Fruit fly (Drosophila melanogaster): ENCODE data around the gene BG642163.

The BG642163 gene

DNA sequence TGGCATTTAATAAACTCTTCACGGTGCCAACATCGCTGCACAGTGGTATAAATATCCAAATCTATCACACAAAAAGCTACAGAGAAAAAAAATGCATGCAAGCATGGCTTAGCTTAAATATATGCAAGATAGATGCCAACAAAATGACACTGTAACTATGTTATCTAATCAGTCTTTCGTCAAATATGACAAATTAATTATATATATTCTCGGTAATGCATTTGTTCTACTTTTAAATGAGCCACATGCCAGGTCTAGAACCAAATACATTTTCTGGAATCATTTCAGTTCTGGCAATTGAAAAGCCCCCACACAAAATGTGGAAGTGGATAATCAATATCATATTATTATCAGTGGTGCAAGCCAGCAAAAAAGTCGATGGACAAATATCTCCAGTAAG lies at the start of gene BG642163:
TSS of gene BG642163 (plus strand) at position 301 of the 400 bp plus-strand sequence.
- no peak for TF ChIP-seq CG7101 (tag; optimal IDR thresholded peaks at IDR 0.05)
- no peak for TF ChIP-seq toe (GFP tag; optimal IDR thresholded peaks at IDR 0.05)
- TF ChIP-seq Mnt (GFP tag; optimal IDR thresholded peaks at IDR 0.05), result no peak
- no peak for TF ChIP-seq CG1620 (GFP tag; optimal IDR thresholded peaks at IDR 0.05)
- no peak for TF ChIP-seq CG14711 (tag; optimal IDR thresholded peaks at IDR 0.05)
- TF ChIP-seq CG7045 (GFP tag; optimal IDR thresholded peaks at IDR 0.05), result no peak
- no peak for TF ChIP-seq pad (GFP tag; optimal IDR thresholded peaks at IDR 0.05)
- TF ChIP-seq tj (GFP tag; optimal IDR thresholded peaks at IDR 0.05), result no peak
- no peak for TF ChIP-seq Clk (GFP tag; optimal IDR thresholded peaks at IDR 0.05)
- no peak for TF ChIP-seq cic (GFP tag; optimal IDR thresholded peaks at IDR 0.05)
- TF ChIP-seq CG5204 (GFP tag; optimal IDR thresholded peaks at IDR 0.05), result no peak
- no peak for TF ChIP-seq Hr96 (GFP tag; optimal IDR thresholded peaks at IDR 0.05)
- no peak for TF ChIP-seq CG12768 (GFP tag; optimal IDR thresholded peaks at IDR 0.05)
- TF ChIP-seq CG11617 (GFP tag; optimal IDR thresholded peaks at IDR 0.05), result no peak
- TF ChIP-seq CG33017 (tag; optimal IDR thresholded peaks at IDR 0.05), result no peak

DNA sequence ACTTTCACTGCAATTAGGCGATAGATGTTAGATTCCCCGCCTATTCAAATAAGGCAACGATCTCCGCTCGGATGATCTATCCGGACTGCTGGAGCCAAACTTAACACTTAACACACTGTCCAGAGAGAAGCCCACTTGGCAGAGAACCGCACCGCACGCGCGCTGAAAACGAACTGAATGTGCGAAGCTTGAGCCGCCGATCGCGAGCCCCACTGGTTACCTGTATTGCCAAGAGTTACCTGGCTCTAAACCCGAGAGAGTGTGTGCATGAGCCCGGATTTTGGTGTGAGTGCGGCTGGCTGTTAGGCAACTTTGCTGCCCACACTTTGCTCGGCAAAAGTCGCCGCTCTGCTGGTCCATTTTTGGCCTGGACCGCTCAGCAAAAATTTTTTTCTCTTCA lies 49.3 kb upstream of the BG642163 start:
- TF ChIP-seq Clk (GFP tag; optimal IDR thresholded peaks at IDR 0.05) (no peak), Mnt (GFP tag; optimal IDR thresholded peaks at IDR 0.05) (no peak), CG14711 (tag; optimal IDR thresholded peaks at IDR 0.05) (no peak), cic (GFP tag; optimal IDR thresholded peaks at IDR 0.05) (no peak), CG33017 (tag; optimal IDR thresholded peaks at IDR 0.05) (no peak), cnc (optimal IDR thresholded peaks at IDR 0.05) (no peak), CG7101 (tag; optimal IDR thresholded peaks at IDR 0.05) (no peak), Crg-1 (GFP tag; optimal IDR thresholded peaks at IDR 0.05) (no peak), ovo (GFP tag; optimal IDR thresholded peaks at IDR 0.05) (no peak), pad (GFP tag; optimal IDR thresholded peaks at IDR 0.05) (no peak), CG12768 (GFP tag; optimal IDR thresholded peaks at IDR 0.05) (no peak), Hr96 (GFP tag; optimal IDR thresholded peaks at IDR 0.05) (no peak), CG5204 (GFP tag; optimal IDR thresholded peaks at IDR 0.05) (no peak), CG7045 (GFP tag; optimal IDR thresholded peaks at IDR 0.05) (no peak), CG11617 (GFP tag; optimal IDR thresholded peaks at IDR 0.05) (no peak), tj (GFP tag; optimal IDR thresholded peaks at IDR 0.05) (no peak)

DNA sequence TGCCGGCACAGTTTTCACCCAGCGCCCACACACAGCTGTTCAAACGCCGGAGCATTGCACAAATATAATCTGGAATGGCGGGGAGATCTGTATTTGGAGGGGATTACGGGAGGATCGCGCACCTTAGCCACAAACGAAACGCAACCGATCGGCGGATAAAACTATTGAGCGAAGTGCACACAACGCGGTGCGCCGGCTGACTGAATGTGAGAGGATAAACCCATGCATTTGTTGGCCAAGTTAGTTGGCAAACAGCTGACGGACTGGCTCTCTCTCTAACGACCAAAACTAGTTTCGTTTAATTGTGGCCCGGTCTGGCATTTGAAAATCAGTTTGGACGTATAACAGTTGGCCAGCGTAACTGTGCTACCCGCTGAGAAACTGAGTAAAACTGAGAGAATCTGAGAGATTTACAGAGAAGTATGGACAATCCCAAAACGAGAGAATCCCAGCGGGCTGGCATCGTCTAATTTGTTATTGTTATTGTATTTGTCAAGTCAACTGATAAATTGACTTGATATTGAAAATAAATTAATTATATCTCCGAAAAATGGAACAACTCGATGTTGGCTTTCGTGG lies 46.2 kb upstream of the BG642163 start:
- no peak for TF ChIP-seq CG1620 (GFP tag; optimal IDR thresholded peaks at IDR 0.05)
- no peak for TF ChIP-seq CG7045 (GFP tag; optimal IDR thresholded peaks at IDR 0.05)
- no peak for TF ChIP-seq Mnt (GFP tag; optimal IDR thresholded peaks at IDR 0.05)

- TF ChIP-seq ovo (GFP tag; optimal IDR thresholded peaks at IDR 0.05) (no peak), tj (GFP tag; optimal IDR thresholded peaks at IDR 0.05) (no peak), CG12768 (GFP tag; optimal IDR thresholded peaks at IDR 0.05) (no peak), toe (GFP tag; optimal IDR thresholded peaks at IDR 0.05) (no peak), CG1620 (GFP tag; optimal IDR thresholded peaks at IDR 0.05) (no peak), CG7045 (GFP tag; optimal IDR thresholded peaks at IDR 0.05) (no peak), kay (GFP tag; ENCODE audit: borderline replicate concordance) (no peak), CG11617 (GFP tag; optimal IDR thresholded peaks at IDR 0.05) (no peak), CG33017 (tag; optimal IDR thresholded peaks at IDR 0.05) (no peak), cnc (optimal IDR thresholded peaks at IDR 0.05) (no peak), Hr96 (GFP tag; optimal IDR thresholded peaks at IDR 0.05) (no peak), Clk (GFP tag; optimal IDR thresholded peaks at IDR 0.05) (no peak), Mnt (GFP tag; optimal IDR thresholded peaks at IDR 0.05) (no peak), CG7101 (tag; optimal IDR thresholded peaks at IDR 0.05) (no peak)
These were observed 44.4 kb upstream of the BG642163 start for dm6 chr2L:4596686-4597085.

dm6 chr2L:4597580-4597979 lies 43.5 kb upstream of the BG642163 start:
- TF ChIP-seq CG11617 (GFP tag; optimal IDR thresholded peaks at IDR 0.05), result no peak
- no peak for TF ChIP-seq kay (GFP tag; ENCODE audit: borderline replicate concordance)
- no peak for TF ChIP-seq Crg-1 (GFP tag; optimal IDR thresholded peaks at IDR 0.05)
- no peak for TF ChIP-seq bab1 (GFP tag; optimal IDR thresholded peaks at IDR 0.05)
- no peak for TF ChIP-seq Hr96 (GFP tag; optimal IDR thresholded peaks at IDR 0.05)
- no peak for TF ChIP-seq CG7101 (tag; optimal IDR thresholded peaks at IDR 0.05)
- TF ChIP-seq Clk (GFP tag; optimal IDR thresholded peaks at IDR 0.05), result no peak
- no peak for TF ChIP-seq CG1620 (GFP tag; optimal IDR thresholded peaks at IDR 0.05)
- TF ChIP-seq CG33017 (tag; optimal IDR thresholded peaks at IDR 0.05), result no peak
- no peak for TF ChIP-seq CG7045 (GFP tag; optimal IDR thresholded peaks at IDR 0.05)
- TF ChIP-seq ovo (GFP tag; optimal IDR thresholded peaks at IDR 0.05), result no peak
- no peak for TF ChIP-seq tj (GFP tag; optimal IDR thresholded peaks at IDR 0.05)
- TF ChIP-seq cic (GFP tag; optimal IDR thresholded peaks at IDR 0.05), result no peak

- TF ChIP-seq pad (GFP tag; optimal IDR thresholded peaks at IDR 0.05) (no peak), Crg-1 (GFP tag; optimal IDR thresholded peaks at IDR 0.05) (no peak), CG1620 (GFP tag; optimal IDR thresholded peaks at IDR 0.05) (no peak), Hr96 (GFP tag; optimal IDR thresholded peaks at IDR 0.05) (no peak), CG11617 (GFP tag; optimal IDR thresholded peaks at IDR 0.05) (no peak)
These were observed 41.2 kb upstream of the BG642163 start for dm6 chr2L:4599812-4600454.
